Fruit fly (Drosophila melanogaster): Measurements from ENCODE around the gene CG12268.

CG12268 gene

DNA sequence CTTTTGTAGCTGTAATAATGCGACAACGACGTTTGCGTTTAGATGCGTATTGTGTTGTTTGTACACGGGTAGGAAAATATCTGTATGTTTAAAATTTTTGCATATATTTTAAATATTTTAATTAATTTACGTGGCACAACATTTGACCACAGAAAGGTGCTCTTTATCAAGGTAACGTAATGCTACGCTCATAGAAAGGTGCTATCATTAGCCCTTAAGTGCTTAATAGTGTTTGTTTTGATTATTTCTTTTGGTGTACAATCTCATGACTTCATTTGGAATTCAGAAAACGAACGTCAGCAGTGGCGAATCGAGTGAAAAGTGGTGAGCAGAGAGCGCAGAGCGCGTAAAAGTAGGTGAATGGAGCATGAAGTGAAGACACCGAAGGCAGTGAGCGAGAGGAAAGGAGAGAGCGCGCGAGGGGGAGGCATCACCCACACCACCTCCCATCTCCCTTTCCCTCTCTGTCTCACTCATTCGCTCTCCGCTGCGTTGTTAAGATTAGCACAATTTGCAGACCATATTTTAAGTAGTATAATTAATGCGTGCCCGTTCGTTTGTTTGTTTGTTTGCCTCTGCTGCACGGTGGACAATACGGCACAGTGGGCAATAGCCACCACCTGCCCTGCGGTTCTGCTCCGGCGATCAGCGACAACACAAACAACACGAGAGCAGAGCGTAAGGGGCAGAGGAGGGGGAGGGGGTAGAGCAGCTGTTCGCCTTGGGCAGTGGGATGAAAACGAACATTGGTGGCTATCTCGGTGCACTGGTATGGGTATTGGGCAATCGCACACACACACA is 26.3 kb downstream of the CG12268 start (continued):
- 0 out of 3 replicates have a peak, but pooled peaks have one; percentile 6 for TF ChIP-seq CG34224 (GFP tag; IDR thresholded peaks at IDR 0.05; ENCODE audit: partially characterized antibody)
- TF ChIP-seq Mrtf (GFP tag; IDR thresholded peaks at IDR 0.05) = no peak
- no peak for TF ChIP-seq CG6654 (GFP tag; optimal IDR thresholded peaks at IDR 0.05)
- TF ChIP-seq sob (GFP tag; IDR thresholded peaks at IDR 0.05) = peak; percentile 30; the same call in 1 of the 2 replicates
- no peak for TF ChIP-seq lilli (GFP tag; optimal IDR thresholded peaks at IDR 0.05)
- TF ChIP-seq CG7987 (GFP tag; optimal IDR thresholded peaks at IDR 0.05) = peak; percentile 83
- TF ChIP-seq pan (optimal IDR thresholded peaks at IDR 0.05) = no peak
- peak in 1 of 2 experiments; percentile 71 for TF ChIP-seq pan (GFP tag; optimal IDR thresholded peaks at IDR 0.05 in 1 of 2, IDR thresholded peaks at IDR 0.05 in 1 of 2)
- peak; percentile 74 for TF ChIP-seq Drgx (GFP tag; IDR thresholded peaks at IDR 0.05)
- TF ChIP-seq vnd (GFP tag; IDR thresholded peaks at IDR 0.05; ENCODE audit: partially characterized antibody) = no peak
- TF ChIP-seq CG10565 (GFP tag; optimal IDR thresholded peaks at IDR 0.05) = no peak
- peak; percentile 73 for TF ChIP-seq unpg (GFP tag; optimal IDR thresholded peaks at IDR 0.05)
- TF ChIP-seq org-1 (GFP tag; optimal IDR thresholded peaks at IDR 0.05) = peak; percentile 26
- TF ChIP-seq CG15073 (GFP tag; optimal IDR thresholded peaks at IDR 0.05) = no peak
- no peak for TF ChIP-seq eyg (GFP tag; optimal IDR thresholded peaks at IDR 0.05)
- TF ChIP-seq crol (GFP tag; IDR thresholded peaks at IDR 0.05) = peak; percentile 98
- no peak for TF ChIP-seq CG12659 (GFP tag; optimal IDR thresholded peaks at IDR 0.05)
- TF ChIP-seq CG9817 (tag; optimal IDR thresholded peaks at IDR 0.05) = peak; percentile 32
- TF ChIP-seq Tbp (GFP tag; optimal IDR thresholded peaks at IDR 0.05) = no peak
- TF ChIP-seq insv (GFP tag; optimal IDR thresholded peaks at IDR 0.05) = no peak
- no peak for TF ChIP-seq wor (GFP tag; IDR thresholded peaks at IDR 0.05)
- no peak for TF ChIP-seq CG3995 (GFP tag; optimal IDR thresholded peaks at IDR 0.05)
- no peak; the same call in 1 of the 2 replicates for TF ChIP-seq ato (GFP tag; IDR thresholded peaks at IDR 0.05; ENCODE audit: partially characterized antibody)
- TF ChIP-seq Bdp1 (GFP tag; optimal IDR thresholded peaks at IDR 0.05) = no peak
- no peak for TF ChIP-seq Atf-2 (GFP tag; optimal IDR thresholded peaks at IDR 0.05)
- TF ChIP-seq CG4854 (GFP tag; optimal IDR thresholded peaks at IDR 0.05) = no peak
- no peak for TF ChIP-seq br (optimal IDR thresholded peaks at IDR 0.05)
- TF ChIP-seq CG32772 (GFP tag; IDR thresholded peaks at IDR 0.05) = 0 out of 2 replicates have a peak, but pooled peaks have one; percentile 7
- no peak for TF ChIP-seq chif (GFP tag; optimal IDR thresholded peaks at IDR 0.05)
- TF ChIP-seq nom (GFP tag; optimal IDR thresholded peaks at IDR 0.05) = no peak
- peak; percentile 26 for TF ChIP-seq ac (GFP tag; optimal IDR thresholded peaks at IDR 0.05)
- TF ChIP-seq CG30020 (tag; optimal IDR thresholded peaks at IDR 0.05) = no peak
- TF ChIP-seq Mes4 (GFP tag; optimal IDR thresholded peaks at IDR 0.05) = no peak
- TF ChIP-seq ken (GFP tag; IDR thresholded peaks at IDR 0.05) = no peak; the same call in 2 of the 3 replicates
- no peak for TF ChIP-seq CG8089 (GFP tag; optimal IDR thresholded peaks at IDR 0.05)
- no peak for TF ChIP-seq CG4820 (GFP tag; optimal IDR thresholded peaks at IDR 0.05)
- TF ChIP-seq gcm (GFP tag; optimal IDR thresholded peaks at IDR 0.05) = no peak
- TF ChIP-seq CG6175 (GFP tag; IDR thresholded peaks at IDR 0.05) = no peak; the same call in 2 of the 3 replicates
- TF ChIP-seq pita (GFP tag; optimal IDR thresholded peaks at IDR 0.05) = no peak
- TF ChIP-seq CG8388 (GFP tag; optimal IDR thresholded peaks at IDR 0.05) = peak; percentile 24
- no peak for TF ChIP-seq Poxn (GFP tag; IDR thresholded peaks at IDR 0.05)
- TF ChIP-seq Hsf (GFP tag; optimal IDR thresholded peaks at IDR 0.05) = no peak
- TF ChIP-seq CG3163 (GFP tag; optimal IDR thresholded peaks at IDR 0.05) = no peak
- peak; percentile 34; the same call in 1 of the 2 replicates for TF ChIP-seq CG9932 (GFP tag; IDR thresholded peaks at IDR 0.05)
- TF ChIP-seq gsb (GFP tag; IDR thresholded peaks at IDR 0.05) = no peak
- no peak for TF ChIP-seq CG7928 (GFP tag; optimal IDR thresholded peaks at IDR 0.05)
- TF ChIP-seq tup (GFP tag; optimal IDR thresholded peaks at IDR 0.05) = peak; percentile 12
- TF ChIP-seq CkIIα-i1 (GFP tag; IDR thresholded peaks at IDR 0.05) = no peak
- TF ChIP-seq Fer3 (tag; optimal IDR thresholded peaks at IDR 0.05) = peak; percentile 44
- TF ChIP-seq H2.0 (GFP tag; IDR thresholded peaks at IDR 0.05) = peak; percentile 61

All from whole organism, embryonic.